Fruit fly (Drosophila melanogaster): ENCODE results near the gene TAF1B.

Gene TAF1B

DNA sequence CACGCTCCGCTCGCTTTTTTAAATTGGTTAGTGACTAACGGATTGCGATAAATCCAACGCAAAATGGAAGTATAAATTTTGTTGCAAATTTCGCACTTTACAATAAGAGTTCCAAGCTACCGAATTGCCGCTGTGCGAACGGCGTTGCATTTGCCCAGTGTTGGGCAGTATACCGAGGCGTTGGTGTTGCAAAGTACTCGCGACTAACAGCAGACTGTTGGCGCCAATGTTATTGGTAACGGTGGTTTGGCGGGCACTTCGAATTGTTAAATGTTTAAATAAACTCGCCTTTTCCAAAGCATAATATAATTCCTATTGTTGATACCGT, 9.7 kb downstream of the TAF1B start:
- TF ChIP-seq CG8478 (optimal IDR thresholded peaks at IDR 0.05) (no peak), psq (optimal IDR thresholded peaks at IDR 0.05) (no peak), usp (GFP tag; optimal IDR thresholded peaks at IDR 0.05) (no peak)

DNA sequence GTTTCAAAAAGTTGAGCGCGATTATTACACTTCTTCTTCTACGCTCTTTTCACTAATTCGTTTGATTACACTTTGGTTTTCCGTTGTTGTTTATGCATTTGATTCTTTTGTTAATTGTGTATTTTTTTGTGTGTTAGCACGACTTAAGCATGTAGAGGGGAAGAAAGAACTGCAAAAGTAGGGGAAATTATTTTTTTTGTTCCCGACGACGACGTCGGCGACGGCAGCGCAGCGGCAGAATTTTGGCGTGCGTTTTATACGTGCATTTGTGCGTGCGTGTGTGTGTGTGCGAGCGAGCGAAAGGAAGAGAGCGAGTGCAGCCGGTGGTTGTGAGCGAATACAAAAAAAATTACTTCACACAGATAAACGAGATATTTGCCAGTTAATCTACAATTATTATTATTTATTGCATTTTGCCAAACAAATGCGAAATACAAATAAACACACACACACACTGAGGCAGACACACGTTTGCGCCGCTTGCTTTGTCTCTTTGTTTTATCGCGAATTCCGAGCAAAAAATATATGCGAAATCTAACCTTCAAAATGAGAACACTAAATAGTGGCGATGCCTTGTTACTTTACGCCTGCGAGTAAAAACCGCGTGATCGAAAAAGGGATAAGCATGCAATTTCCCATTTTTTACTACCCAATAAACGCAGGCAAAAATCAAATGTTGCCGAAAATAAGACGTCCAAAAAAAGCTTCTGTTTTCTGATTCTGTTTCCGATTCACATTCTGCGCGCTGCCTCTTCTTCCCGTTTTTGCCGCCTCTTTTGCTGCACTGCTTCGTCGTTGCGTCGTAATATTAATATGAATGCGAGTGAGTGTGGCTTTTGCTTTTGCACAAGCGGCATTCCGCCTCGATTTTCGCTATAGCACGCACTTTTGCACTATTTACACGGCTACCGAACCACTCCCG, 10.3 kb downstream of the TAF1B start:
- TF ChIP-seq usp (GFP tag; optimal IDR thresholded peaks at IDR 0.05) (no peak), CG8478 (optimal IDR thresholded peaks at IDR 0.05) (peak; percentile 32), psq (optimal IDR thresholded peaks at IDR 0.05) (peak; percentile 32)

DNA sequence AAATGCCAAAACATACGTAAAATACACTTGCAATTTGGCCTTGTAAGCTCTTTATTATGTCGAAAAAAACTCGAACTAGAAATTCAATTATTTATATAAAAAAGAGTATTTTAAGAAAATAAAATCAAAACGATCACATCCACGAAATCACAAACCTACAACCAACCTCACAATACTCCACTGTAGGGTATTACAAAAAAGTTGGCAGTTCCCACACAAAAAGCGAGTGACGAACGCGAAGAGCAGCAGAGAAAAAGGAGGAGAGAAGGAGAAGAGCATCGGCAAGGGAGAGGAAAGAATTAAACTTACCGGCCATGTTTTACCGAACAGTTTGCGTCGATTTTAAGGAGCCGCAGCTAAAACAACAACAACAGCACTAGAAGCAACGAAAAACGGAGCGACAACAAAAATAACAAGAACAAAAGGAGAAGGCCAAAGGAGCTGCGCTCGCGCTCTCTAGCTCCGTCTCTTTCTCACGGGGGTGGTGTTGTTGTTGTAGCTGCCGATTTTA, 11.0 kb downstream of the TAF1B start:
- no peak for TF ChIP-seq pan (optimal IDR thresholded peaks at IDR 0.05)

DNA sequence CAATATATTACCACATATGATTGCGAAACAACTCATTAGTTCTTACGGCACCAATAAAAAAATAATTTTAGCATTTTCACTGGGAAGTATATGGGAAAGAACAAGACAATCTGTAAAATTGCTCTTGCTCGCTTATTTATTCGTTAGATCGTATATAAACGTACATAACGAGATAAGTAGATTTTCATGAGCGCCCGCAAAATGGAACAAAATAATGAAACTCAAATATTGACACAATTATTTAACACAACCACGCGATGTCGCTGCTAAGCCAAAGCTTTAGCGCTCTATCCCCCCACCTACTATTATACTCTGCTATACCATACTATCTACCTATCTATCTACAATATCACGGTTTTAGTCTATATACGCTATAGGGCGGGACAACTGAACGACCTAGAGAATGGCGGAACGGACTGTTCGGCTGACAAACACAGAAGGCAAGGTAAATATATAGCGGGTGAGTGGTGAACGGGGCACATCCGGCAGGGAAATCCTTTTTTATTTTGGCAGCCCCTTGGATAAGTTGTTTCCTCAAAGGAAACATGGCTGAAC, 12.9 kb downstream of the TAF1B start:
- TF ChIP-seq Dll (optimal IDR thresholded peaks at IDR 0.05) (no peak), CG8478 (optimal IDR thresholded peaks at IDR 0.05) (no peak), psq (optimal IDR thresholded peaks at IDR 0.05) (no peak), EcR (GFP tag; optimal IDR thresholded peaks at IDR 0.05) (no peak)

DNA sequence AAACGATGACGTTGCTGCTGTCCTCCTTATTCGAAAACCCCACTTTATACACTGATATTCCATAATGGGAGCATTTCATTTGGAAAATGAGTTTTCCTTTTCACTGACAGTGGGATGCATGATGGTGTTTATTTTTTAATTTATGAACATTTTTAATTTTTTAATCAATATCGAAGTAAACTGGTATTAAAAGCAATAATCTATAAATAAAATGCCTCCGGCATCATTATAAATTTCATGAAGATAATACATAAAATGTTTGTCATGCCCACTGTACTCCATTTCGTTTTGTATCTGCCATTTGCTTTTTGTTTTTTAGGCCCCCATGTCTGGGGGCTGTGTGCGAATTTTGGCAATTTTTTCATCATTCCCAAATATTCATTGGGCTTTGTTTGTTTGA, 13.9 kb downstream of the TAF1B start:
- TF ChIP-seq psq (optimal IDR thresholded peaks at IDR 0.05) (no peak), pan (optimal IDR thresholded peaks at IDR 0.05) (no peak), CG8478 (optimal IDR thresholded peaks at IDR 0.05) (no peak), usp (GFP tag; optimal IDR thresholded peaks at IDR 0.05) (no peak), EcR (GFP tag; optimal IDR thresholded peaks at IDR 0.05) (no peak), Dll (optimal IDR thresholded peaks at IDR 0.05) (no peak)

DNA sequence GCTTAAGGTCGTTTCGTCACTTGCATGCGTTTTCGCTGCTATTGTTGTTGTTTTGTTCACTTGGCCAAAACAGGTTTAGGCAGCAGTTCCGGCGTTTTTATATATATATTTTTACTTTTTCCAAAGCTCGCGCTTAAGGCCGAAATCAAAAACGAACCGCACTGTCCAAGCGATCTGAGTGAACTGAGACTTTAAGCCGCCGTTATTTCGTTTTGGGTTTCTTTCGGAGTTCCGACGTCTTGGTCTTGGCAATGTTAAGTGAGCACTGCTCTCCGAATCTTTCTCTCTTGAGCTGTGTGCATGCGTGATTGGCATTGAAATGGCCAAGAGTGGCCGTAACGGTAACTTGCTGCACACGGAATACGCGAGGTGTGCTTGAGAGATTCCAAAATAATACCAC, 18.5 kb downstream of the TAF1B start, which contains the start of gene knk:
Gene knk, minus strand, starts transcription at position 188 of the 400 bp plus-strand sequence.
- TF ChIP-seq Dll (optimal IDR thresholded peaks at IDR 0.05), result no peak
- no peak for TF ChIP-seq psq (optimal IDR thresholded peaks at IDR 0.05)
- no peak for TF ChIP-seq usp (GFP tag; optimal IDR thresholded peaks at IDR 0.05)
- TF ChIP-seq pan (optimal IDR thresholded peaks at IDR 0.05), result no peak
- no peak for TF ChIP-seq EcR (GFP tag; optimal IDR thresholded peaks at IDR 0.05)
- TF ChIP-seq CG8478 (optimal IDR thresholded peaks at IDR 0.05), result no peak

DNA sequence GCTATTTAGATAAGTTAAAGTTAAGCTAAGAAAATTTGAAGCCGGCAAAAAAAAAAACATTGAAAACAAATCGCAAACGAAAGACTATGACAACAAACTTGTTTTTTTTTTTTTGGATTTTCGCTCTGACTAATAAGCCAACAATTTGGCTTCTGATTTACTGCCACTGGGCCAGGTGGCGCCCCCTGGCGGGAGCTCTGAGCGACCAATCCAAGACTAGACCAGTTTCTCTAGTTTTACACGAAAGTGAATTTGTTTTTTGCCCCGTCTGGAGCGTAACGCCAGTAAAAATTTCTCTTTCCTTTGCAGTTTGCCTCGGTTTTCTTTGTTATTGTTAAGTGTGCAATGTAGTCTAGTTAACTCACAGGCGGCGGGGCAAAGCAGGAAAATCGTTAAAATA, 19.2 kb downstream of the TAF1B start:
- TF ChIP-seq EcR (GFP tag; optimal IDR thresholded peaks at IDR 0.05), result no peak

DNA sequence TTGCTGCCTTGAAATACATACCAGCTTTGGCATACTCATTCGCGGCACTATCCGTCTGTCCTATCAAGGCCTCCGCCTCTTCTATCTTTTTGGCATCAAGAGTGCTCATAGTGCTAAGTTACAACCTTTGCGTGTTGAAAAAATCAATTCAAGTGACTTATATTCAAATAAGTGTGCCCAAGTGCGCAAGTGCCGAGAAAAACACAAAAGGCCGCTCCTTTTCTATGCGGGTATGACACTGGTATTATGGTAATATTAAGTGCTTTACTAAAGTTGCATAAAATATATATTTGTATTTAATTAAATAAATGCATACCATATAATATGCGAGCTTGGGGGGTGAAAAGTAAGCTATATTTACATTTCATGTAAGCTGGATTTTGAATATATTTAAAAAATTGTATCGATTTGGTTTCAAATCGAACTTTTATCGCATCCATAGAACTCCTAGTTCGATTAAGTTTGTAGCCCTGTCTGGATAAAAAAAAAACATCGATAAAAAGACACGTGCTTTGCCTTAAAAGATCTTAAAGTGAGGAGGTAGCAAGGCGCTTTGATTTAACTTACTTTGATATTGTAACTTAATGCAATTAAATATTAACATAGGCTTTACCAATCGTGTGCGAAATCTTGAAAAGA, 22.6 kb downstream of the TAF1B start, which contains the start of the genes gammaSnap2 and ATPsynepsilonL:
Gene gammaSnap2, minus strand, starts transcription at position 135 of the 639 bp plus-strand sequence.
Gene ATPsynepsilonL, plus strand, starts transcription at position 508 of the 639 bp plus-strand sequence.
- TF ChIP-seq usp (GFP tag; optimal IDR thresholded peaks at IDR 0.05), result no peak
- TF ChIP-seq Dll (optimal IDR thresholded peaks at IDR 0.05), result no peak
- no peak for TF ChIP-seq EcR (GFP tag; optimal IDR thresholded peaks at IDR 0.05)
- no peak for TF ChIP-seq psq (optimal IDR thresholded peaks at IDR 0.05)
- no peak for TF ChIP-seq pan (optimal IDR thresholded peaks at IDR 0.05)
- TF ChIP-seq CG8478 (optimal IDR thresholded peaks at IDR 0.05), result no peak

DNA sequence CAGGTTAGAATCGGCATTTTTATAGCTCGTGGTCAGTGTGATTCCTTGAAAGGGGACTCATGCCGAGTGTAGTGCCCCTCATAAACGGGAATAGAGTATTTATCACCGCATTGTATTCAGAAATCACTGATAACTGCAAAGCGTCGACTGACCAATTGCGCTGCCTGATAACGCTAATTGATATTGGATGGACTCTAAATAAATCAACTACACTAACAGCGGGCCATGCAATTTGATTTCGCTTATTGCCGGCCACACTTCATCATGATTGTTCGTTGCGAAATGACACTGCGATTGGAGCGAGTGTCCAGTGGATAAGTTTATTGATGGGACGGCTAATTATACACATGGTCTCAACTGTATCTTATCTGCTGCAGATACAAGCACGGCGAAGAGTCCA, 24.4 kb downstream of the TAF1B start:
- TF ChIP-seq usp (GFP tag; optimal IDR thresholded peaks at IDR 0.05) (no peak), EcR (GFP tag; optimal IDR thresholded peaks at IDR 0.05) (no peak), pan (optimal IDR thresholded peaks at IDR 0.05) (no peak), psq (optimal IDR thresholded peaks at IDR 0.05) (no peak), Dll (optimal IDR thresholded peaks at IDR 0.05) (no peak), CG8478 (optimal IDR thresholded peaks at IDR 0.05) (no peak)

DNA sequence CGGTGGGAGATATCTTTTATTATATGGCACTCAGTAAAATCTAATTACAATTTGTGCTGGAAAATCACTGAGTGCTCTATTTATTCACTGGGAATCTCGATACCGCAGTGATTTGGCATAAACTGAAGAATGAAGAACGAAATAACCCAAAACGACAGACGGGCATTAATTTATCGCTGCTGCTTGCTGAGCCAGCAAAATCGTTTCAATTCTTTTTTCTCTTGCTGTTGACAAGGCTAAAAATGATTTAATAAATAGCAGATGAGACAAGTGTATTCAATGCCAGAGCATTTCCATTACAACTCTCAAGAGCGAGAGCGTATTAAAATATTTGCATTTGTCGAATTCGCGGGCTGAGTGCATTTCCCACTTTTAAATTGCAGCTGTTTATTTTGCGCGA, 28.2 kb downstream of the TAF1B start:
- TF ChIP-seq usp (GFP tag; optimal IDR thresholded peaks at IDR 0.05) (no peak), Dll (optimal IDR thresholded peaks at IDR 0.05) (no peak), psq (optimal IDR thresholded peaks at IDR 0.05) (no peak), CG8478 (optimal IDR thresholded peaks at IDR 0.05) (no peak)

DNA sequence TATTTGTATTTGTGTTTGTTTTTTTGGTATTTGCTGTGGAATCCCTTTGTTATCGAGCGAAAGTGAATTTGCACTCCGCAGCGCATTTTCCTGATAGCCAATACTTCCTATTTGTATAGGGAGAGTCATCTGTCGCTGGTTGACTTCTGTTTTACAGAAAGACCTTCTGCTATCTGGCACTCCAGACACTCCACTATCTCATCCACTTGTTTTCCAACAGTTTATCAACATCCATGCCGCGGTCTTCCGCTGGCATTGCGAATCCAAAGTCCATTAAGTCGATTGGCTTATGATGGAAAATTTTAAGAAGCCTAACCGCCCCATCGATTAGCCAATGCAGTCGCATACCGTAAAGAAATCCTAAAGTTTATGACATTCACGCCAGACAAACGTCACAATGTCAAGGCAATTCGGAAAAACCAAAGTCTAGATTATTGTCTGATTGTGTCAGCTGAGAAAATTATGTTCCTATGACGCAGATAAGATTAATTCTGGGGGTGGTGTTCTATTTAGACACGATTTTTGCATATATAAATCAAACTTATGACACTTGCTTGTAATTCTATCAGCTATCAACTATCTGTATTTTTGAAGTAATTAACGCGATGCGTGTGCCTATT, 29.0 kb downstream of the TAF1B start:
- TF ChIP-seq pan (optimal IDR thresholded peaks at IDR 0.05) (no peak), usp (GFP tag; optimal IDR thresholded peaks at IDR 0.05) (no peak), Dll (optimal IDR thresholded peaks at IDR 0.05) (no peak), CG8478 (optimal IDR thresholded peaks at IDR 0.05) (no peak), psq (optimal IDR thresholded peaks at IDR 0.05) (no peak), EcR (GFP tag; optimal IDR thresholded peaks at IDR 0.05) (no peak)

DNA sequence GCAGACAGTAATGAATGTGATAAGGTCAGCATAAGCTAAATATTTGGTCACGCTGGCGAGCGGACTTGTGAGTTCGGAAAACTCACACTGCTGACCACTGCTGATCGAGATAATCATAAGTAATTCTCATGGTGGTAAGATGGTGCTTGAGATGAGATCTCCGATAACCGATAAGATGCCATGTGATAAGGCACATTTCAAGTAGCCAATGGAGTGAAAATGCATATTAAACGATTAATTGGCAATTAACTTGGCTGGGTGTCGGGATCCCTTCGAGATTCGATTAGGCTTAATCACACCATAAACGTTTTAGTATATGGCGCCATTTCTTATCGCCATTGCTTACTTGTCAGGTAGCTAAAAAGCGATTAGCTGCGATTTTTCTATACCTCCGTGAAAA, 30.2 kb downstream of the TAF1B start:
- TF ChIP-seq usp (GFP tag; optimal IDR thresholded peaks at IDR 0.05), result no peak
- TF ChIP-seq Dll (optimal IDR thresholded peaks at IDR 0.05), result no peak
- TF ChIP-seq CG8478 (optimal IDR thresholded peaks at IDR 0.05), result no peak
- no peak for TF ChIP-seq pan (optimal IDR thresholded peaks at IDR 0.05)
- no peak for TF ChIP-seq EcR (GFP tag; optimal IDR thresholded peaks at IDR 0.05)
- TF ChIP-seq psq (optimal IDR thresholded peaks at IDR 0.05), result no peak

Data from whole organism.